Worm (Caenorhabditis elegans) whole organism, late embryonic: ENCODE measurements around the gene dpy-4.

ENCODE experiments used
- C08G9.2 ChIP-seq: sonication (generic microtip); optimal IDR thresholded peaks from 2 replicates; lab custom pipeline; 2016; ENCODE audit warnings: mild to moderate bottlenecking, missing genetic modification characterization, moderate library complexity, missing compliant biosample characterization
- K02D7.2 ChIP-seq: sonication (generic microtip); optimal IDR thresholded peaks from 2 replicates; lab custom pipeline; 2017; ENCODE audit warnings: mild to moderate bottlenecking, missing genetic modification characterization, missing compliant biosample characterization
- Y22D7AL.16 ChIP-seq: sonication (generic microtip); optimal IDR thresholded peaks from 2 replicates; lab custom pipeline; 2016; ENCODE audit warnings: missing genetic modification characterization, missing compliant biosample characterization
- ahr-1 ChIP-seq: sonication (generic microtip); optimal IDR thresholded peaks from 2 replicates; lab custom pipeline; 2016; ENCODE audit warnings: missing genetic modification characterization, missing compliant biosample characterization
- ceh-14 ChIP-seq: sonication (generic microtip); optimal IDR thresholded peaks from 2 replicates; lab custom pipeline; 2016; ENCODE audit warnings: missing genotype, missing genetic modification characterization, missing compliant biosample characterization
- ceh-18 ChIP-seq: sonication (generic microtip); optimal IDR thresholded peaks from 2 replicates; lab custom pipeline; 2016; ENCODE audit warnings: missing genetic modification characterization, missing compliant biosample characterization
- ceh-19 ChIP-seq: fragments of 200-800 bp; sonication (Bioruptor generic); optimal IDR thresholded peaks from 2 replicates; lab custom pipeline; 2018; ENCODE audit warnings: mild to moderate bottlenecking, missing genetic modification characterization, missing compliant biosample characterization
- ceh-2 ChIP-seq: sonication (generic microtip); optimal IDR thresholded peaks from 2 replicates; lab custom pipeline; 2016; ENCODE audit warnings: missing genotype, missing genetic modification characterization, missing compliant biosample characterization
- ceh-22 ChIP-seq: sonication (generic microtip); optimal IDR thresholded peaks from 2 replicates; lab custom pipeline; 2017; ENCODE audit warnings: missing biosample characterization, missing genetic modification characterization
- ceh-31 ChIP-seq: sonication (generic microtip); optimal IDR thresholded peaks from 2 replicates; lab custom pipeline; 2016; ENCODE audit warnings: missing genetic modification characterization, missing compliant biosample characterization
- ceh-48 ChIP-seq: sonication (generic microtip); optimal IDR thresholded peaks from 2 replicates; lab custom pipeline; 2016; ENCODE audit warnings: missing genetic modification characterization, inconsistent platforms, missing compliant biosample characterization
- ceh-9 ChIP-seq: sonication (generic microtip); optimal IDR thresholded peaks from 2 replicates; lab custom pipeline; 2016; ENCODE audit warnings: mild to moderate bottlenecking, missing genetic modification characterization, inconsistent platforms, missing compliant biosample characterization
- dmd-4 ChIP-seq: sonication (generic microtip); optimal IDR thresholded peaks from 2 replicates; lab custom pipeline; 2016; ENCODE audit warnings: borderline replicate concordance, missing genetic modification characterization, missing compliant biosample characterization
- ets-4 ChIP-seq: sonication (generic microtip); optimal IDR thresholded peaks from 2 replicates; lab custom pipeline; 2016; ENCODE audit warnings: missing genetic modification characterization, missing compliant biosample characterization
- eyg-1 ChIP-seq: sonication (generic microtip); optimal IDR thresholded peaks from 2 replicates; lab custom pipeline; 2016; ENCODE audit warnings: missing genotype, missing genetic modification characterization, missing compliant biosample characterization
- fax-1 ChIP-seq: sonication (generic microtip); optimal IDR thresholded peaks from 2 replicates; lab custom pipeline; 2016; ENCODE audit warnings: missing genotype, missing genetic modification characterization, missing compliant biosample characterization
- fkh-10 ChIP-seq: fragments of 150-350 bp; optimal IDR thresholded peaks from 2 replicates; lab custom pipeline; 2014; ENCODE audit warnings: missing biosample characterization, missing genetic modification reagents, missing genetic modification characterization
- gmeb-2 ChIP-seq: sonication (generic microtip); optimal IDR thresholded peaks from 2 replicates; lab custom pipeline; 2016; ENCODE audit warnings: missing genetic modification characterization, inconsistent platforms, missing compliant biosample characterization
- hlh-15 ChIP-seq: sonication (generic microtip); optimal IDR thresholded peaks from 2 replicates; lab custom pipeline; 2016; ENCODE audit warnings: missing genetic modification characterization, missing compliant biosample characterization
- hlh-30 ChIP-seq: sonication (generic microtip); optimal IDR thresholded peaks from 2 replicates; lab custom pipeline; 2017; ENCODE audit warnings: antibody characterized with exemption, missing genetic modification characterization, missing compliant biosample characterization; ENCODE audit not compliant: insufficient read depth
- hlh-6 ChIP-seq: sonication (generic microtip); optimal IDR thresholded peaks from 2 replicates; lab custom pipeline; 2016; ENCODE audit warnings: missing genotype, missing genetic modification characterization, missing compliant biosample characterization
- hlh-8 ChIP-seq: sonication (generic microtip); optimal IDR thresholded peaks from 2 replicates; lab custom pipeline; 2016; ENCODE audit warnings: missing genotype, missing genetic modification characterization, missing compliant biosample characterization
- madf-2 ChIP-seq: sonication (generic microtip); optimal IDR thresholded peaks from 2 replicates; lab custom pipeline; 2017; ENCODE audit warnings: missing genetic modification characterization, missing compliant biosample characterization
- mec-3 ChIP-seq: sonication (generic microtip); optimal IDR thresholded peaks from 2 replicates; lab custom pipeline; 2016; ENCODE audit warnings: borderline replicate concordance, missing genetic modification characterization, missing compliant biosample characterization
- nhr-232 ChIP-seq: sonication (generic microtip); optimal IDR thresholded peaks from 2 replicates; lab custom pipeline; 2016; ENCODE audit warnings: missing genetic modification characterization, missing compliant biosample characterization
- npax-4 ChIP-seq: sonication (generic microtip); optimal IDR thresholded peaks from 2 replicates; lab custom pipeline; 2016; ENCODE audit warnings: missing genetic modification characterization, missing compliant biosample characterization
- pax-1 ChIP-seq: fragments of 150-350 bp; optimal IDR thresholded peaks from 2 replicates; lab custom pipeline; 2014; ENCODE audit warnings: missing biosample characterization, missing genetic modification characterization
- pha-4 ChIP-seq: fragments of 150-350 bp; optimal IDR thresholded peaks from 2 replicates; lab custom pipeline; 2018; ENCODE audit warnings: missing biosample characterization, missing genetic modification reagents, missing genetic modification characterization
- pros-1 ChIP-seq: fragments of 150-350 bp; optimal IDR thresholded peaks from 2 replicates; lab custom pipeline; 2014; ENCODE audit warnings: missing biosample characterization, missing genetic modification reagents, missing genetic modification characterization
- rnt-1 ChIP-seq: sonication (generic microtip); optimal IDR thresholded peaks from 2 replicates; lab custom pipeline; 2016; ENCODE audit warnings: missing genetic modification characterization, missing compliant biosample characterization
- sdc-2 ChIP-seq: sonication (generic microtip); optimal IDR thresholded peaks from 2 replicates; lab custom pipeline; 2016; ENCODE audit warnings: missing genotype, missing genetic modification characterization, missing compliant biosample characterization
- sox-4 ChIP-seq: sonication (generic microtip); optimal IDR thresholded peaks from 2 replicates; lab custom pipeline; 2017; ENCODE audit warnings: mild to moderate bottlenecking, missing genetic modification characterization, inconsistent platforms, missing compliant biosample characterization
- syd-9 ChIP-seq: sonication (generic microtip); optimal IDR thresholded peaks from 2 replicates; lab custom pipeline; 2016; ENCODE audit warnings: mild to moderate bottlenecking, missing genetic modification characterization, moderate library complexity, missing compliant biosample characterization
- tbx-7 ChIP-seq: sonication (generic microtip); optimal IDR thresholded peaks from 2 replicates; lab custom pipeline; 2016; ENCODE audit warnings: missing genotype, missing genetic modification characterization, missing compliant biosample characterization
- unc-42 ChIP-seq: sonication (generic microtip); optimal IDR thresholded peaks from 2 replicates; lab custom pipeline; 2016; ENCODE audit warnings: missing genotype, missing genetic modification characterization, missing compliant biosample characterization
- unc-55 ChIP-seq: sonication (generic microtip); optimal IDR thresholded peaks from 2 replicates; lab custom pipeline; 2017; ENCODE audit warnings: missing biosample characterization, missing genetic modification reagents, missing genetic modification characterization
- unc-86 ChIP-seq: sonication (generic microtip); optimal IDR thresholded peaks from 2 replicates; lab custom pipeline; 2016; ENCODE audit warnings: missing genetic modification characterization, missing compliant biosample characterization
- zip-5 ChIP-seq: sonication (generic microtip); optimal IDR thresholded peaks from 2 replicates; lab custom pipeline; 2016; ENCODE audit warnings: missing genetic modification characterization, missing compliant biosample characterization
- ztf-16 ChIP-seq: sonication (generic microtip); optimal IDR thresholded peaks from 2 replicates; lab custom pipeline; 2017; ENCODE audit warnings: missing genetic modification characterization, missing compliant biosample characterization

Gene dpy-4

DNA sequence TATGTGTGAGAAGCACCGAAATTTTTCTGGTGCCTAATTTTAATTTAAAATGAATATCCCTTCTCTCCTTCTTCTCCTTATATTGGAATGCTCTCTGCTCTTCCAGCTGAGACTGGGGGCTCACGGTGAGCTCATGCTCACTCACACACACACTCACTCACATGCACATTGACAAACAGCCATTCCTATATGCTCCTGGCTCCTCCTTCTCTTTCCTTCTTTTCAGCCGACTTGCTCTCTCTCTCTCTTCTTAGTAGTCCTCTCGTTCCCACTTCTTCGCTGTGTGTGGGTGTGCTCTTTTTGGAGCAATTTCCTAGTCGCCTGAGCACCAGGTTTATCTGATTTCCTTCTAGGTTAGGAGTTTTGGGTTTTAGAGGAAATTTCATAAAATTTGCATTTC, 34.4 kb upstream of the dpy-4 start:
- TF ChIP-seq eyg-1 (tag; lab: Kevin White, UChicago) (no peak), ceh-18 (no peak), ets-4 (no peak), hlh-6 (tag; lab: Kevin White, UChicago) (no peak), pax-1 (tag; lab: Kevin White, UChicago) (no peak), sdc-2 (tag; lab: Kevin White, UChicago) (no peak), tbx-7 (tag; lab: Kevin White, UChicago) (no peak), npax-4 (tag; lab: Kevin White, UChicago) (no peak), K02D7.2 (no peak), ztf-16 (tag; lab: Kevin White, UChicago) (no peak), unc-42 (peak; percentile 75), ceh-31 (tag; lab: Kevin White, UChicago) (peak; percentile 38), pha-4 (tag; lab: Kevin White, UChicago) (no peak), ceh-14 (tag; lab: Kevin White, UChicago) (peak; percentile 51)

- no peak for TF ChIP-seq sdc-2 (tag; lab: Kevin White, UChicago)
- no peak for TF ChIP-seq rnt-1 (tag; lab: Kevin White, UChicago)
- TF ChIP-seq ceh-22 (tag; lab: Kevin White, UChicago) = no peak
- no peak for TF ChIP-seq ceh-19 (GFP tag; lab: Kevin White, UChicago)
- TF ChIP-seq Y22D7AL.16 (tag; lab: Kevin White, UChicago) = no peak
- TF ChIP-seq ztf-16 (tag; lab: Kevin White, UChicago) = no peak
- peak; percentile 99 for TF ChIP-seq unc-42
- peak; percentile 45 for TF ChIP-seq fkh-10 (GFP tag; lab: Kevin White, UChicago)
- no peak for TF ChIP-seq dmd-4 (tag; lab: Kevin White, UChicago)
- no peak for TF ChIP-seq pax-1 (tag; lab: Kevin White, UChicago)
- TF ChIP-seq ets-4 = no peak
- TF ChIP-seq ceh-2 (tag; lab: Kevin White, UChicago) = no peak
- peak; percentile 54 for TF ChIP-seq ceh-31 (tag; lab: Kevin White, UChicago)
- TF ChIP-seq unc-55 (GFP tag; lab: Kevin White, UChicago) = no peak
- no peak for TF ChIP-seq unc-86 (tag; lab: Kevin White, UChicago)
- no peak for TF ChIP-seq syd-9 (tag; lab: Kevin White, UChicago)
- TF ChIP-seq, all 69 proteins: peak for 3
These were observed 30.4 kb upstream of the dpy-4 start for ce11 chrIV:15016984-15017383.

DNA sequence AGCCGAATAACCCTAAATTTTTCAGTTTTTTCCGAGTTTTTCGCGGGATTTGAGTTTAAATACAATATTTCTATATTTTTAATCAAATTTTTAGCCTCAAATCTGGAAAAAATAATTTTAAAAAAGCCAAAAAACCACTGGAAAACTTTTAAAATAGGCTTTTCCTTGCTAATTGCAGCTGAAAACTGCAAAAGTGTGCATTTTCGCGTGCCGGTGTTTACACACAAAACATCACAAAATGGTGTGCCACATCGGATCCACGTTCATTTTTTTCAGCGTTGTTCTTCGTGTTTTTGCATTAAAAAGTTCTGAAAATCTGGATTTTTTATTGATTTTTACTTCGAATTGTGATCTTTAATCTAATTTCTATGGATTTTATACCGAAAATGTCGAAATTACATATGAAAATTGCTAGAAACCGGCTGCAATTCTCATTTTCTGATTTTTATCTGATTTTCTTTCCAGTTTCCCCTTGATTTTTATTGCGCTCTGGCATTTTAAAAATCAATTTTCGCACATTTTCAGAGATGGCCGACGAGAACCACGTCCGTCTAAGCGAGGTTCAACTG, 27.0 kb upstream of the dpy-4 start, which contains the start of gene Y41E3.7:
TSS of gene Y41E3.7 (plus strand) at position 519 of the 569 bp plus-strand sequence.
- TF ChIP-seq ceh-31 (tag; lab: Kevin White, UChicago) = no peak
- TF ChIP-seq nhr-232 (tag; lab: Kevin White, UChicago) = no peak
- no peak for TF ChIP-seq sox-4 (tag; lab: Kevin White, UChicago)
- no peak for TF ChIP-seq hlh-8 (tag; lab: Kevin White, UChicago)
- no peak for TF ChIP-seq ets-4
- no peak for TF ChIP-seq mec-3 (tag; lab: Kevin White, UChicago)

- TF ChIP-seq madf-2 (tag; lab: Kevin White, UChicago) = no peak
- TF ChIP-seq ahr-1 (tag; lab: Kevin White, UChicago) = no peak
- TF ChIP-seq ceh-18 = no peak
- no peak for TF ChIP-seq hlh-15
- no peak for TF ChIP-seq hlh-6 (tag; lab: Kevin White, UChicago)
- TF ChIP-seq hlh-30 (tag; lab: Kevin White, UChicago) = no peak
- no peak for TF ChIP-seq ceh-14 (tag; lab: Kevin White, UChicago)
- no peak for TF ChIP-seq ceh-48 (tag; lab: Kevin White, UChicago)
- TF ChIP-seq ceh-9 = no peak
- TF ChIP-seq zip-5 = no peak
- no peak for TF ChIP-seq fax-1
- no peak for TF ChIP-seq C08G9.2
- no peak for TF ChIP-seq gmeb-2
- TF ChIP-seq rnt-1 (tag; lab: Kevin White, UChicago) = no peak
- TF ChIP-seq pros-1 (tag; lab: Kevin White, UChicago) = no peak
- TF ChIP-seq, all 69 proteins: peak for 0
These were observed 26.5 kb upstream of the dpy-4 start, which contains the start of gene qars-1 for ce11 chrIV:15013083-15013482. TSS of gene qars-1 (minus strand) at chrIV:15013183.
